Worm (Caenorhabditis elegans) whole organism, early embryonic: ENCODE results near the gene Y53G8AL.4.

Source experiments
- F13C5.2 ChIP-seq: sonication (generic microtip); optimal IDR thresholded peaks from 2 replicates; lab custom pipeline; 2017; ENCODE audit warnings: mild to moderate bottlenecking, missing genetic modification characterization, inconsistent platforms, missing compliant biosample characterization
- ama-1 ChIP-seq: fragments of 150-350 bp; optimal IDR thresholded peaks from 2 replicates; lab custom pipeline; 2014
- hnd-1 ChIP-seq: sonication (generic microtip); optimal IDR thresholded peaks from 2 replicates; lab custom pipeline; 2016; ENCODE audit warnings: missing genetic modification characterization, missing compliant biosample characterization

DNA sequence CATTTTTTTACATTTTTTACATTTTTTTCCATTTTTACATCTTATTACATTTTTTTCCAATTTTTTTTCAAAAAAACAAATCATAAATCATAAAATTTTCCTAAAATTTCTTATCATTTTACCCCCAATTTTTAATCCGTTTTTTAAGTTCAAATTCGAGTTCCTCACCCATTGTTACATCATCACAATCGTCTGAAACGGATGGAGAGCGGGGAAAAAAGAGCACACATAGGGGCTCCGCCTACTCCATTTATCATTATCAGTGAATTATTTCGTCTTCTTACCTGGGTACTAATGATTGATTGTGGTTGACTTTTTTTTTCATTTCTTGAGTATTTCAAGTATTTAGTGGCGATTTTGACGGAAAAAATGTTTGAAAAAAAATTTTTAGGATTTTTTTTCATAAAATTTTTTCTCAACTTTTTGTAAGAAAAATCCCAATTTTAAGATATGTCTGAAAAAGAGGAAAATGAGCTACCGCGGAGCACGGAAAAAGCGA is 31.5 kb upstream of the Y53G8AL.4 start, which contains the start of gene mfsd-8:
- TF ChIP-seq ama-1 (lab: Kevin White, UChicago): no peak
- no peak for TF ChIP-seq hnd-1 (tag; lab: Kevin White, UChicago)
- TF ChIP-seq F13C5.2 (tag; lab: Kevin White, UChicago): no peak
